Fruit fly (Drosophila melanogaster) whole organism, prepupa: ENCODE data around the gene CG2147.
A peak's percentile ranks its signal among the peaks of the same experiment; 100 is the strongest.

Experiments
- Blimp-1 ChIP-seq: fragments of 200-800 bp; sonication (Bioruptor generic); optimal IDR thresholded peaks from 3 replicates; lab custom pipeline; 2017; ENCODE audit warnings: missing biosample characterization, missing genetic modification characterization, mild to moderate bottlenecking, moderate library complexity, missing genetic modification reagents
- CG10631 ChIP-seq: fragments of 200-800 bp; sonication (Bioruptor generic); optimal IDR thresholded peaks from 2 replicates; lab custom pipeline; 2016; ENCODE audit warnings: missing biosample characterization, missing genetic modification characterization
- CG11294 ChIP-seq: fragments of 200-800 bp; sonication (Bioruptor generic); IDR thresholded peaks from 2 replicates; pipeline ENCODE4 v1.3.6; 2022; ENCODE audit warnings: missing biosample characterization, missing genetic modification characterization
- CG11902 ChIP-seq: fragments of 200-800 bp; sonication (Bioruptor generic); optimal IDR thresholded peaks from 3 replicates; lab custom pipeline; 2016; ENCODE audit warnings: missing biosample characterization, missing genetic modification characterization
- CG15336 ChIP-seq: fragments of 200-800 bp; sonication (Bioruptor generic); IDR thresholded peaks from 2 replicates; pipeline ENCODE4 v1.3.6; 2022; ENCODE audit warnings: missing biosample characterization, missing genetic modification characterization
- CG1621 ChIP-seq: fragments of 200-800 bp; sonication (Bioruptor generic); optimal IDR thresholded peaks from 3 replicates; lab custom pipeline; 2018; ENCODE audit warnings: missing biosample characterization, mild to moderate bottlenecking, missing genetic modification characterization
- CG16779 ChIP-seq: fragments of 200-800 bp; sonication (Bioruptor generic); optimal IDR thresholded peaks from 3 replicates; lab custom pipeline; 2017; ENCODE audit warnings: missing biosample characterization, mild to moderate bottlenecking, missing genetic modification characterization
- CG3032 ChIP-seq: fragments of 200-800 bp; optimal IDR thresholded peaks from 2 replicates; lab custom pipeline; 2019; ENCODE audit warnings: missing biosample characterization, mild to moderate bottlenecking, missing genetic modification characterization, moderate library complexity
- CG34406 ChIP-seq: fragments of 200-800 bp; sonication (Bioruptor generic); optimal IDR thresholded peaks from 3 replicates; lab custom pipeline; 2016; ENCODE audit warnings: missing biosample characterization, missing genetic modification characterization
- CG3919 ChIP-seq: fragments of 200-800 bp; sonication (Bioruptor generic); optimal IDR thresholded peaks from 3 replicates; lab custom pipeline; 2016; ENCODE audit warnings: missing biosample characterization, missing genetic modification characterization
- CG4318 ChIP-seq: fragments of 200-800 bp; sonication (Bioruptor generic); optimal IDR thresholded peaks from 3 replicates; lab custom pipeline; 2017; ENCODE audit warnings: missing biosample characterization, mild to moderate bottlenecking, missing genetic modification characterization
- CG6163 ChIP-seq: fragments of 200-800 bp; sonication (Bioruptor generic); IDR thresholded peaks from 3 replicates; pipeline ENCODE4 v1.3.6; 2022; ENCODE audit warnings: missing biosample characterization, missing genetic modification characterization
- CG6808 ChIP-seq: fragments of 200-800 bp; sonication (Bioruptor generic); optimal IDR thresholded peaks from 3 replicates; lab custom pipeline; 2017; ENCODE audit warnings: missing biosample characterization, missing genetic modification characterization, mild to moderate bottlenecking, moderate library complexity, missing genetic modification reagents
- CG6854 ChIP-seq: fragments of 200-800 bp; sonication (Bioruptor generic); optimal IDR thresholded peaks from 2 replicates; lab custom pipeline; 2017; ENCODE audit warnings: missing biosample characterization, mild to moderate bottlenecking, missing genetic modification characterization
- CG7368 ChIP-seq: fragments of 200-800 bp; sonication (Bioruptor generic); optimal IDR thresholded peaks from 3 replicates; lab custom pipeline; 2016; ENCODE audit warnings: missing biosample characterization, missing genetic modification characterization
- CG8119 ChIP-seq: fragments of 200-800 bp; sonication (Bioruptor generic); IDR thresholded peaks from 3 replicates; pipeline ENCODE4 v1.3.6; 2022; ENCODE audit warnings: missing biosample characterization, missing genetic modification characterization
- CG9139 ChIP-seq: fragments of 200-800 bp; sonication (Bioruptor generic); optimal IDR thresholded peaks from 3 replicates; lab custom pipeline; 2017; ENCODE audit warnings: missing biosample characterization, mild to moderate bottlenecking, missing genetic modification characterization
- Eip75B ChIP-seq: fragments of 200-800 bp; sonication (Bioruptor generic); optimal IDR thresholded peaks from 3 replicates; lab custom pipeline; 2016; ENCODE audit warnings: missing biosample characterization, missing genetic modification characterization
- Eip78C ChIP-seq: fragments of 200-800 bp; sonication (Bioruptor generic); peaks from one replicate; lab custom pipeline; 2016; ENCODE audit warnings: missing biosample characterization, missing genetic modification characterization
- Ets21C ChIP-seq: fragments of 200-800 bp; sonication (Bioruptor generic); optimal IDR thresholded peaks from 3 replicates; lab custom pipeline; 2016; ENCODE audit warnings: missing biosample characterization, missing genetic modification characterization
- Gug ChIP-seq: fragments of 200-800 bp; sonication (Bioruptor generic); IDR thresholded peaks from 2 replicates; pipeline ENCODE4 v1.3.6; 2022; ENCODE audit warnings: missing biosample characterization, missing genetic modification characterization
- Hr38 ChIP-seq: sonication (Bioruptor generic); optimal IDR thresholded peaks from 2 replicates; lab custom pipeline; 2016; ENCODE audit warnings: missing biosample characterization, missing genetic modification characterization
- Hr39 ChIP-seq: fragments of 200-800 bp; sonication (Bioruptor generic); optimal IDR thresholded peaks from 2 replicates; lab custom pipeline; 2016; ENCODE audit warnings: missing biosample characterization, missing genetic modification characterization
- Hr4 ChIP-seq: fragments of 200-800 bp; sonication (Bioruptor generic); optimal IDR thresholded peaks from 3 replicates; lab custom pipeline; 2016; ENCODE audit warnings: missing biosample characterization, missing genetic modification characterization
- Met ChIP-seq: fragments of 200-800 bp; sonication (Bioruptor generic); optimal IDR thresholded peaks from 3 replicates; lab custom pipeline; 2016; ENCODE audit warnings: missing biosample characterization, missing genetic modification characterization
- OdsH ChIP-seq: fragments of 200-800 bp; sonication (Bioruptor generic); optimal IDR thresholded peaks from 3 replicates; lab custom pipeline; 2016; ENCODE audit warnings: missing biosample characterization, missing genetic modification characterization
- Smox ChIP-seq: fragments of 200-800 bp; sonication (Bioruptor generic); optimal IDR thresholded peaks from 3 replicates; lab custom pipeline; 2016; ENCODE audit warnings: missing biosample characterization, missing genetic modification characterization
- Sox14 ChIP-seq: fragments of 200-800 bp; sonication (Bioruptor generic); optimal IDR thresholded peaks from 3 replicates; lab custom pipeline; 2016; ENCODE audit warnings: missing biosample characterization, missing genetic modification characterization
- Sox15 ChIP-seq: fragments of 200-800 bp; sonication (Bioruptor generic); optimal IDR thresholded peaks from 3 replicates; lab custom pipeline; 2016; ENCODE audit warnings: missing biosample characterization, missing genetic modification characterization
- achi ChIP-seq: fragments of 200-800 bp; sonication (Bioruptor generic); optimal IDR thresholded peaks from 3 replicates; lab custom pipeline; 2016; ENCODE audit warnings: missing biosample characterization, missing genetic modification characterization
- acj6 ChIP-seq: fragments of 200-800 bp; sonication (Bioruptor generic); optimal IDR thresholded peaks from 3 replicates; lab custom pipeline; 2016; ENCODE audit warnings: missing biosample characterization, missing genetic modification characterization
- cyc ChIP-seq: fragments of 200-800 bp; sonication (Bioruptor generic); optimal IDR thresholded peaks from 3 replicates; lab custom pipeline; 2016; ENCODE audit warnings: missing biosample characterization, missing genetic modification characterization
- dac ChIP-seq: fragments of 200-800 bp; sonication (Bioruptor generic); optimal IDR thresholded peaks from 2 replicates; lab custom pipeline; 2017; ENCODE audit warnings: missing biosample characterization, mild to moderate bottlenecking, missing genetic modification characterization
- dsx ChIP-seq: fragments of 200-800 bp; optimal IDR thresholded peaks from 3 replicates; lab custom pipeline; 2019; ENCODE audit warnings: missing biosample characterization, mild to moderate bottlenecking, missing genetic modification characterization, moderate library complexity; ENCODE audit not compliant: poor library complexity, severe bottlenecking
- eg ChIP-seq: fragments of 200-800 bp; sonication (Bioruptor generic); IDR thresholded peaks from 3 replicates; pipeline ENCODE4 v1.3.6; 2022; ENCODE audit warnings: missing biosample characterization, missing genetic modification characterization
- esn ChIP-seq: fragments of 200-800 bp; sonication (Bioruptor generic); optimal IDR thresholded peaks from 2 replicates; lab custom pipeline; 2016; ENCODE audit warnings: missing biosample characterization, mild to moderate bottlenecking, missing genetic modification characterization, moderate library complexity
- fd59A ChIP-seq: fragments of 200-800 bp; sonication (Bioruptor generic); optimal IDR thresholded peaks from 2 replicates; lab custom pipeline; 2017; ENCODE audit warnings: missing biosample characterization, mild to moderate bottlenecking, missing genetic modification characterization, missing genetic modification reagents
- fd85E ChIP-seq: fragments of 200-800 bp; sonication (Bioruptor generic); optimal IDR thresholded peaks from 3 replicates; lab custom pipeline; 2016; ENCODE audit warnings: missing biosample characterization, missing genetic modification characterization
- lz ChIP-seq: fragments of 200-800 bp; sonication (Bioruptor generic); optimal IDR thresholded peaks from 3 replicates; lab custom pipeline; 2016; ENCODE audit warnings: missing biosample characterization, missing genetic modification characterization
- net ChIP-seq: fragments of 200-800 bp; sonication (Bioruptor generic); optimal IDR thresholded peaks from 3 replicates; lab custom pipeline; 2016; ENCODE audit warnings: missing biosample characterization, missing genetic modification characterization
- pdm3 ChIP-seq: fragments of 200-800 bp; sonication (Bioruptor generic); optimal IDR thresholded peaks from 3 replicates; lab custom pipeline; 2016; ENCODE audit warnings: missing biosample characterization, missing genetic modification characterization
- salr ChIP-seq, 2 experiments: fragments of 200-800 bp; sonication (Bioruptor generic); optimal IDR thresholded peaks; 3 replicates each; lab custom pipeline; 2016 to 2018; ENCODE audit warnings: missing biosample characterization in 2 of 2, missing genetic modification characterization in 2 of 2, mild to moderate bottlenecking in 1 of 2
- spab ChIP-seq: fragments of 200-800 bp; sonication (Bioruptor generic); optimal IDR thresholded peaks from 2 replicates; lab custom pipeline; 2017; ENCODE audit warnings: missing biosample characterization, mild to moderate bottlenecking, missing genetic modification characterization, missing genetic modification reagents
- ss ChIP-seq, 2 experiments: fragments of 200-800 bp; sonication (Bioruptor generic); optimal IDR thresholded peaks; 2 replicates in 1 of 2; 3 replicates in 1 of 2; lab custom pipeline; 2017 to 2018; ENCODE audit warnings: mild to moderate bottlenecking in 2 of 2, missing biosample characterization in 2 of 2, missing genetic modification characterization in 2 of 2, moderate library complexity in 1 of 2
- topi ChIP-seq: fragments of 200-800 bp; sonication (Bioruptor generic); optimal IDR thresholded peaks from 3 replicates; lab custom pipeline; 2016; ENCODE audit warnings: missing biosample characterization, missing genetic modification characterization

The CG2147 gene

DNA sequence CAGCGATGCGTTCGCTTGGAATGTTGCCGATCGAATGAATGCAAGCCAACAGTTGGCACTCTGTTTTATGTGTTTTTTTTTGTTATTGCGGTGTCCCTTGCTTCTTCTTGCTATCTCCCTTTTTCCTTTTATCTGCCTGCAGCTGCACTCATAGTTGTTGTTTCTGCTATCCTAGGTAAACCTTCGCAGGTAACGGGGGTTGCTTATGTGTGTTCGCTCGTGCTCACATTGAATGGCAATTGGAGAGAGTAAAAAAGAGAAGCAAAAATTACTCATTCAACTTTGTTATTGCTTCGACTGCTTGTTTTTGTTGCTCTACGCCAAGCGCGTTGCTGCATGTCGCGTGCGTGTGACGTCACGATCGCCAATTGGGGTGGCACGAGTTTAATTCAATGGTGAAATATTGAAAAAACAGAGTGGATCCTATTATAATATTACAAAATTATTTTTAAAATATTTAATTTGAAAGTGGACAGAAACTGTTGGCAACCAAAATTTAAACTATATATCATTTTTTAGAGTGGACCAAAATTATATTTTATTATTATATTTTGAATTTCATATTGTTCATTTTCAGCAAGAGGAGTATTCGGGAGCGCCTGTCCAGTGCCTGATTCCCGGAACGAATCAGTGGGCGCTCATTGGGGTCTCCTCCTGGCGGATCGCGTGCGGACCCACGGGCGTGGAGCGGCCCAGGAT is 31.0 kb downstream of the CG2147 start, which contains the start of gene Corp (continued):
- TF ChIP-seq CG11902 (GFP tag; lab: Kevin White, UChicago) (no peak), fd59A (GFP tag; lab: Kevin White, UChicago) (peak; percentile 23), CG1621 (tag; lab: Kevin White, UChicago) (peak; percentile 41), topi (peak; percentile 29), CG10631 (peak; percentile 59), Smox (GFP tag; lab: Kevin White, UChicago) (peak; percentile 13), CG8119 (GFP tag; lab: Robert Waterston, UW) (peak; percentile 83), Hr4 (GFP tag; lab: Kevin White, UChicago) (peak; percentile 13), dsx (peak; percentile 84), Sox14 (GFP tag; lab: Kevin White, UChicago) (no peak), CG6808 (GFP tag; lab: Kevin White, UChicago) (peak; percentile 64), Blimp-1 (GFP tag; lab: Kevin White, UChicago) (no peak), eg (peak; percentile 78), Met (GFP tag; lab: Kevin White, UChicago) (peak; percentile 47), Hr38 (GFP tag; lab: Kevin White, UChicago) (no peak), pdm3 (GFP tag; lab: Kevin White, UChicago) (peak; percentile 7), Eip78C (GFP tag; lab: Kevin White, UChicago) (peak; percentile 71), CG6854 (GFP tag; lab: Kevin White, UChicago) (no peak), CG11294 (0 out of 2 replicates have a peak, but pooled peaks have one; percentile 15), dac (no peak), Ets21C (GFP tag; lab: Kevin White, UChicago) (no peak), achi (peak; percentile 72), CG9139 (GFP tag; lab: Kevin White, UChicago) (peak; percentile 58), CG15336 (peak; percentile 86), CG16779 (tag; lab: Kevin White, UChicago) (peak; percentile 35)
- TF ChIP-seq, all 60 proteins: peak for 43

DNA sequence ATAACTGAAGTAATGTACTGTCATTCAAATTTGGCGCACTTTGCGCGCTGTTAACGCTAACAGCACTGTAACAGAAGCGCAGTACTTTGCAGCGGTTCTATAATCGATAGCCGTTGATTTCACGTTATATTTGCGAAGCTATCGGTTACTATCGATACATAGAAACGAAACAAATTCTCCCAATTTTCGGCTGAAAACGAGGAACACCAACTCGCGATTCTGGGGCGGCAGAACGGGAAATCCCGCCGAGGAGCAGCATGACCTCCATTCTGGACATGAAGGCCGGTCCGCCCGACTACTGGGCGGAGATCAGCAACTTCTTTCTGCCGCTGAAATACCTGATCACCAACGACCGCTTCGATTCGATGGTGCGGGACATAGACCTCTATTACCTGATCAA is 32.8 kb downstream of the CG2147 start, which contains the start of gene CG1636:
TSS of gene CG1636 (plus strand) at position 122 of the 400 bp plus-strand sequence.
- TF ChIP-seq CG3032 (tag; lab: Kevin White, UChicago) (no peak), fd59A (GFP tag; lab: Kevin White, UChicago) (no peak), CG4318 (GFP tag; lab: Kevin White, UChicago) (no peak), acj6 (GFP tag; lab: Kevin White, UChicago) (no peak), CG11294 (no peak), CG16779 (tag; lab: Kevin White, UChicago) (no peak), CG3919 (GFP tag; lab: Kevin White, UChicago) (no peak), CG1621 (tag; lab: Kevin White, UChicago) (no peak), dsx (no peak), net (GFP tag; lab: Kevin White, UChicago) (no peak), CG11902 (GFP tag; lab: Kevin White, UChicago) (no peak), CG34406 (GFP tag; lab: Kevin White, UChicago) (no peak), Smox (GFP tag; lab: Kevin White, UChicago) (no peak), ss (GFP tag; optimal IDR thresholded peaks at IDR 0.05; lab: Kevin White, UChicago) (no peak), CG6163 (GFP tag; lab: Robert Waterston, UW) (no peak), Hr38 (GFP tag; lab: Kevin White, UChicago) (no peak)

DNA sequence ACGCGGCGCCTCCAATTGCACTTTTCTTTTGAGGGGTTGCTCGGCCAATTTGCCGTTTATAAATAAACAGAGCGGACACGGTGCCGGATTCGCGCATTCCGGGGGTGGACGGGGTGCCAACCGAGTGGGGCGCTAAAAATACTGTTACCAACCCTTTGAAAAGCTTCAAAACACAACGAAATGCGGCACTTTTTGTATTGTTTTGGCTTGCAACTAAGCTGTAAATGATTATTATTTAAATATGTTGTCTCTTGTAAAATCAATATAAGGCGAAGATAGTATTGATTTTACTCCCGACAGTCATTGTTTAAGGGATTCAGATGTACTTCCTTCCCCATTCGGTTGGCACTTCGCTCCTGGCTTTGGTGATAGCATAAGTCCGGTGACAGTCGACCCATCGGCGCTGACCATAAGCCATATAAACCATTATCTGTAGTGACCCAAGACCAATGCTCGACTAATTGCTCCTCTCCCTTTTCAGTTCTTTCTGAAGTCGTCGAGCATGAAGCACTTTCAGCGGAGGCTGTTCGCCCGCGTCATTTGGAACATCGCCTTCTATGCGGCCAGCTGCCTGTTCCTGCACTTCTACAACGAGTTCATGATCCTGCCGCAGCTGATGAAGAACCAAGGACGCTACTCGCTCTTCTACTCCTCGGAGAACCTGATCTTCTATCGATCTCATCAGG is 33.5 kb downstream of the CG2147 start, which contains the start of gene CG15343:
TSS of gene CG15343 (minus strand) at position 8 of the 686 bp plus-strand sequence.
- TF ChIP-seq Sox15 (peak; percentile 13), Eip78C (GFP tag; lab: Kevin White, UChicago) (peak; percentile 83), Gug (GFP tag; lab: Robert Waterston, UW) (peak; percentile 44), fd85E (no peak), Hr4 (GFP tag; lab: Kevin White, UChicago) (no peak), esn (peak; percentile 56), Eip75B (GFP tag; lab: Kevin White, UChicago) (peak; percentile 7), CG7368 (peak; percentile 32), eg (peak; percentile 61; the same call in 2 of the 3 replicates), CG4318 (GFP tag; lab: Kevin White, UChicago) (no peak), salr (GFP tag; optimal IDR thresholded peaks at IDR 0.05; lab: Kevin White, UChicago) (no peak), cyc (GFP tag; lab: Kevin White, UChicago) (peak; percentile 46), spab (GFP tag; lab: Kevin White, UChicago) (peak; percentile 26), OdsH (GFP tag; lab: Kevin White, UChicago) (peak; percentile 56), Hr39 (peak; percentile 60), Met (GFP tag; lab: Kevin White, UChicago) (peak; percentile 49), CG11902 (GFP tag; lab: Kevin White, UChicago) (peak; percentile 87), lz (peak; percentile 52), fd59A (GFP tag; lab: Kevin White, UChicago) (no peak)
